Fruit fly (Drosophila melanogaster): ENCODE data around the gene CG5555.
A peak's percentile ranks its signal among the peaks of the same experiment; 100 is the strongest.

The CG5555 gene

DNA sequence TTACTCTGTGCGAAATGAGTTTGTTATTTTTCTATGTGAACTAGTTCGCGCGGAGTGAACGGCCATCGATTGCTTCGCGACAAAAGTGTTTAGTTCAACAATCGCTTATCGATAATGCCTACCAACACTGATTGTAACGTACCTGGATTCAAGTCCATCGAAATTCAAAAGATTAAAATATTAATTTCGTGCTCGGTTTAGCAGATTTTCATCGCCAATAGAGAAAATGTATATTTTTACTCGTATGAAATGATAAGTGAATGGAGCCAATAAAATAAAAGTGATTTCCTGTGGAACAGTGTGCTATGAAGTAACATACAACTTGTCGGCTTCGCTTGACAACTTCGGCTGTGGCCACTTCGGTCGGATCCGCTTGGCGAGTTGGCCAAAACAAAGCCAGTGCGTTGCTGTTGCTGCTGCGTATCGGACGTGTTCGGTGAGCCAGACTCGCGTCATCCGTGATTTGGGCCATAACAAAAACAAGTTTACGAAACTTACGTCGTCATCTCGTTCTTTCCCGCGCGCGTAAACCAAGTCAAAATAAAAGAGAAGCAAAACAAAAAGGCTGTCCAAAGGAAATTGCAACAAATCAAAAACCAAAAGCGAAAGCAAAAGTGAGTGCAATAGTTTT, at the start of gene CG5555, which contains the start of gene myd (continued):
- TF ChIP-seq D (optimal IDR thresholded peaks at IDR 0.05) (no peak), D (GFP tag; optimal IDR thresholded peaks at IDR 0.05) (no peak), Oaz (GFP tag; IDR thresholded peaks at IDR 0.05) (no peak), H2.0 (GFP tag; IDR thresholded peaks at IDR 0.05) (peak; percentile 25; the same call in 1 of the 2 replicates), CG15696 (tag; optimal IDR thresholded peaks at IDR 0.05) (no peak), repo (GFP tag; optimal IDR thresholded peaks at IDR 0.05) (no peak), CG15601 (tag; optimal IDR thresholded peaks at IDR 0.05) (no peak), mirr (GFP tag; optimal IDR thresholded peaks at IDR 0.05) (peak; percentile 21), CG12299 (tag; optimal IDR thresholded peaks at IDR 0.05) (no peak), gsb-n (tag; optimal IDR thresholded peaks at IDR 0.05) (no peak), CG12942 (GFP tag; optimal IDR thresholded peaks at IDR 0.05) (no peak), CG15514 (GFP tag; optimal IDR thresholded peaks at IDR 0.05) (peak; percentile 99), zfh2 (GFP tag; optimal IDR thresholded peaks at IDR 0.05) (peak; percentile 40), CG10654 (GFP tag; optimal IDR thresholded peaks at IDR 0.05) (no peak), CG10462 (GFP tag; optimal IDR thresholded peaks at IDR 0.05) (no peak), CG13123 (GFP tag; optimal IDR thresholded peaks at IDR 0.05) (no peak), hbn (GFP tag; IDR thresholded peaks at IDR 0.05; ENCODE audit: partially characterized antibody) (peak; percentile 38; the same call in 1 of the 2 replicates), nau (GFP tag; optimal IDR thresholded peaks at IDR 0.05) (no peak), disco-r (GFP tag; optimal IDR thresholded peaks at IDR 0.05) (peak; percentile 57), CG6791 (GFP tag; IDR thresholded peaks at IDR 0.05; ENCODE audit: partially characterized antibody) (peak; percentile 86), CG9876 (GFP tag; optimal IDR thresholded peaks at IDR 0.05) (no peak), CG10543 (GFP tag; optimal IDR thresholded peaks at IDR 0.05) (peak; percentile 39), CG2116 (GFP tag; optimal IDR thresholded peaks at IDR 0.05) (peak; percentile 91), CG8281 (tag; optimal IDR thresholded peaks at IDR 0.05) (no peak), B-H2 (GFP tag; optimal IDR thresholded peaks at IDR 0.05) (peak; percentile 59), crp (GFP tag; optimal IDR thresholded peaks at IDR 0.05) (peak in 1 of 2 experiments; percentile 4), croc (GFP tag; conservative IDR thresholded peaks at IDR 0.05) (no peak), otp (GFP tag; IDR thresholded peaks at IDR 0.05) (no peak), luna (GFP tag; optimal IDR thresholded peaks at IDR 0.05) (no peak), cwo (GFP tag; optimal IDR thresholded peaks at IDR 0.05) (no peak), Ssrp (tag; optimal IDR thresholded peaks at IDR 0.05) (no peak), gce (GFP tag; IDR thresholded peaks at IDR 0.05) (no peak), CG33213 (GFP tag; optimal IDR thresholded peaks at IDR 0.05) (peak; percentile 49), CG5953 (GFP tag; IDR thresholded peaks at IDR 0.05) (no peak), CG12391 (tag; optimal IDR thresholded peaks at IDR 0.05) (peak; percentile 49), nerfin-1 (tag; optimal IDR thresholded peaks at IDR 0.05) (no peak), CG1647 (GFP tag; optimal IDR thresholded peaks at IDR 0.05) (no peak), CG8388 (GFP tag; optimal IDR thresholded peaks at IDR 0.05) (no peak), Six4 (GFP tag; optimal IDR thresholded peaks at IDR 0.05) (peak; percentile 2), NC2β (GFP tag; optimal IDR thresholded peaks at IDR 0.05) (no peak), CG16813 (GFP tag; IDR thresholded peaks at IDR 0.05; ENCODE audit: partially characterized antibody) (peak; percentile 68), Dp (GFP tag; optimal IDR thresholded peaks at IDR 0.05) (peak; percentile 80), YL-1 (GFP tag; optimal IDR thresholded peaks at IDR 0.05) (peak; percentile 44), Atf-2 (GFP tag; optimal IDR thresholded peaks at IDR 0.05) (no peak), CG10147 (GFP tag; optimal IDR thresholded peaks at IDR 0.05) (peak; percentile 0), kah (GFP tag; optimal IDR thresholded peaks at IDR 0.05) (no peak), BtbVII (GFP tag; optimal IDR thresholded peaks at IDR 0.05) (peak; percentile 21), CG1233 (GFP tag; optimal IDR thresholded peaks at IDR 0.05) (no peak), CG10321 (GFP tag; IDR thresholded peaks at IDR 0.05) (no peak), Dref (GFP tag; IDR thresholded peaks at IDR 0.05) (peak; percentile 90)
